Worm (Caenorhabditis elegans): ENCODE measurements around the gene Y41D4B.6.

Y41D4B.6 gene

ce11 chrIV:1660735-1661134, 27.2 kb downstream of the Y41D4B.6 start:
- TF ChIP-seq pqm-1 (tag; optimal IDR thresholded peaks at IDR 0.05) (no peak), unc-86 (tag; optimal IDR thresholded peaks at IDR 0.05) (no peak)

- no peak for TF ChIP-seq ceh-90 (tag; optimal IDR thresholded peaks at IDR 0.05)
- no peak for TF ChIP-seq nhr-11 (tag; optimal IDR thresholded peaks at IDR 0.05)
- TF ChIP-seq pax-3 (tag; optimal IDR thresholded peaks at IDR 0.05): no peak
- TF ChIP-seq C34B4.2 (tag; optimal IDR thresholded peaks at IDR 0.05): no peak
- TF ChIP-seq unc-62 (GFP tag; optimal IDR thresholded peaks at IDR 0.05): no peak
Observed at ce11 chrIV:1662872-1663271, 29.3 kb downstream of the Y41D4B.6 start.

- TF ChIP-seq alr-1 (tag; optimal IDR thresholded peaks at IDR 0.05; ENCODE audit: borderline replicate concordance): no peak
- TF ChIP-seq aly-2 (tag; optimal IDR thresholded peaks at IDR 0.05): no peak
- no peak for TF ChIP-seq sox-4 (tag; optimal IDR thresholded peaks at IDR 0.05)
- TF ChIP-seq blmp-1 (tag; optimal IDR thresholded peaks at IDR 0.05): no peak
- TF ChIP-seq C04F5.9 (tag; optimal IDR thresholded peaks at IDR 0.05): no peak
- no peak for TF ChIP-seq egl-27 (tag; optimal IDR thresholded peaks at IDR 0.05)
- TF ChIP-seq ceh-8 (GFP tag; optimal IDR thresholded peaks at IDR 0.05): no peak
- TF ChIP-seq lin-39 (tag; optimal IDR thresholded peaks at IDR 0.05): no peak
- TF ChIP-seq pax-3 (tag; optimal IDR thresholded peaks at IDR 0.05): no peak
- no peak for TF ChIP-seq mab-9 (GFP tag; IDR thresholded peaks at IDR 0.05)
- no peak for TF ChIP-seq nhr-85 (tag)
- TF ChIP-seq hlh-17 (GFP tag; optimal IDR thresholded peaks at IDR 0.05; ENCODE audit: borderline replicate concordance): no peak
- TF ChIP-seq C34B4.2 (tag; optimal IDR thresholded peaks at IDR 0.05): no peak
- no peak for TF ChIP-seq ets-5 (GFP tag; IDR thresholded peaks at IDR 0.05)
- no peak for TF ChIP-seq dsc-1 (tag; optimal IDR thresholded peaks at IDR 0.05)
- no peak for TF ChIP-seq unc-62 (GFP tag; optimal IDR thresholded peaks at IDR 0.05)
- TF ChIP-seq unc-98 (GFP tag; IDR thresholded peaks at IDR 0.05): no peak
Observed at ce11 chrIV:1672398-1672797, 38.9 kb downstream of the Y41D4B.6 start, which contains the start of gene Y41D4B.1. Y41D4B.1 (plus strand) TSS chrIV:1672698.

ce11 chrIV:1676926-1677325, 43.4 kb downstream of the Y41D4B.6 start:
- TF ChIP-seq C16A3.4 (tag; optimal IDR thresholded peaks at IDR 0.05) (no peak), dsc-1 (tag; optimal IDR thresholded peaks at IDR 0.05) (no peak), C04F5.9 (tag; optimal IDR thresholded peaks at IDR 0.05) (no peak), nhr-19 (GFP tag; conservative IDR thresholded peaks at IDR 0.05) (no peak), ztf-4 (tag; optimal IDR thresholded peaks at IDR 0.05) (no peak), pqm-1 (tag; optimal IDR thresholded peaks at IDR 0.05) (no peak), mep-1 (tag; optimal IDR thresholded peaks at IDR 0.05) (no peak), dpl-1 (GFP tag; optimal IDR thresholded peaks at IDR 0.05) (no peak)

ce11 chrIV:1679227-1679626, 45.7 kb downstream of the Y41D4B.6 start:
- no peak for TF ChIP-seq nhr-12 (tag; optimal IDR thresholded peaks at IDR 0.05)
- TF ChIP-seq sptf-1 (tag; optimal IDR thresholded peaks at IDR 0.05): no peak
- no peak for TF ChIP-seq lin-39 (tag; optimal IDR thresholded peaks at IDR 0.05)
- no peak for TF ChIP-seq xbp-1 (tag; optimal IDR thresholded peaks at IDR 0.05)
- no peak for TF ChIP-seq nhr-47 (tag; optimal IDR thresholded peaks at IDR 0.05)
- TF ChIP-seq nhr-28 (tag; optimal IDR thresholded peaks at IDR 0.05): no peak
- no peak for TF ChIP-seq rnt-1 (tag; optimal IDR thresholded peaks at IDR 0.05)
- no peak for TF ChIP-seq nhr-20 (tag; optimal IDR thresholded peaks at IDR 0.05)
- no peak for TF ChIP-seq lin-35 (GFP tag; optimal IDR thresholded peaks at IDR 0.05)
- TF ChIP-seq ceh-63 (GFP tag; optimal IDR thresholded peaks at IDR 0.05): no peak

All from whole organism, L1 larva.